Fruit fly (Drosophila melanogaster) whole organism, prepupa: ENCODE measurements around the gene CG14434.

Experiments
- Blimp-1 ChIP-seq: fragments of 200-800 bp; sonication (Bioruptor generic); optimal IDR thresholded peaks from 3 replicates; lab custom pipeline; 2017; ENCODE audit warnings: missing biosample characterization, missing genetic modification characterization, mild to moderate bottlenecking, moderate library complexity, missing genetic modification reagents
- CG10631 ChIP-seq: fragments of 200-800 bp; sonication (Bioruptor generic); optimal IDR thresholded peaks from 2 replicates; lab custom pipeline; 2016; ENCODE audit warnings: missing biosample characterization, missing genetic modification characterization
- CG11294 ChIP-seq: fragments of 200-800 bp; sonication (Bioruptor generic); IDR thresholded peaks from 2 replicates; pipeline ENCODE4 v1.3.6; 2022; ENCODE audit warnings: missing biosample characterization, missing genetic modification characterization
- CG11762 ChIP-seq: fragments of 200-800 bp; sonication (Bioruptor generic); optimal IDR thresholded peaks from 3 replicates; lab custom pipeline; 2016; ENCODE audit warnings: missing biosample characterization, missing genetic modification characterization; ENCODE audit not compliant: insufficient read depth
- CG11902 ChIP-seq: fragments of 200-800 bp; sonication (Bioruptor generic); optimal IDR thresholded peaks from 3 replicates; lab custom pipeline; 2016; ENCODE audit warnings: missing biosample characterization, missing genetic modification characterization
- CG1621 ChIP-seq: fragments of 200-800 bp; sonication (Bioruptor generic); optimal IDR thresholded peaks from 3 replicates; lab custom pipeline; 2018; ENCODE audit warnings: missing biosample characterization, mild to moderate bottlenecking, missing genetic modification characterization
- CG16779 ChIP-seq: fragments of 200-800 bp; sonication (Bioruptor generic); optimal IDR thresholded peaks from 3 replicates; lab custom pipeline; 2017; ENCODE audit warnings: missing biosample characterization, mild to moderate bottlenecking, missing genetic modification characterization
- CG32006 ChIP-seq: fragments of 200-800 bp; sonication (Bioruptor generic); optimal IDR thresholded peaks from 3 replicates; lab custom pipeline; 2017; ENCODE audit warnings: missing biosample characterization, mild to moderate bottlenecking, missing genetic modification characterization
- CG34406 ChIP-seq: fragments of 200-800 bp; sonication (Bioruptor generic); optimal IDR thresholded peaks from 3 replicates; lab custom pipeline; 2016; ENCODE audit warnings: missing biosample characterization, missing genetic modification characterization
- CG6163 ChIP-seq: fragments of 200-800 bp; sonication (Bioruptor generic); IDR thresholded peaks from 3 replicates; pipeline ENCODE4 v1.3.6; 2022; ENCODE audit warnings: missing biosample characterization, missing genetic modification characterization
- CG6276 ChIP-seq: fragments of 200-800 bp; sonication (Bioruptor generic); optimal IDR thresholded peaks from 2 replicates; lab custom pipeline; 2017; ENCODE audit warnings: missing biosample characterization, mild to moderate bottlenecking, missing genetic modification characterization
- CG6792 ChIP-seq: fragments of 200-800 bp; sonication (Bioruptor generic); optimal IDR thresholded peaks from 3 replicates; lab custom pipeline; 2016; ENCODE audit warnings: missing biosample characterization, missing genetic modification characterization
- CG6808 ChIP-seq: fragments of 200-800 bp; sonication (Bioruptor generic); optimal IDR thresholded peaks from 3 replicates; lab custom pipeline; 2017; ENCODE audit warnings: missing biosample characterization, missing genetic modification characterization, mild to moderate bottlenecking, moderate library complexity, missing genetic modification reagents
- CG8119 ChIP-seq: fragments of 200-800 bp; sonication (Bioruptor generic); IDR thresholded peaks from 3 replicates; pipeline ENCODE4 v1.3.6; 2022; ENCODE audit warnings: missing biosample characterization, missing genetic modification characterization
- CG8319 ChIP-seq: fragments of 200-800 bp; sonication (Bioruptor generic); optimal IDR thresholded peaks from 3 replicates; lab custom pipeline; 2016; ENCODE audit warnings: missing biosample characterization, missing genetic modification characterization
- Eip78C ChIP-seq: fragments of 200-800 bp; sonication (Bioruptor generic); peaks from one replicate; lab custom pipeline; 2016; ENCODE audit warnings: missing biosample characterization, missing genetic modification characterization
- Eip93F ChIP-seq: fragments of 200-800 bp; sonication (Bioruptor generic); optimal IDR thresholded peaks from 2 replicates; lab custom pipeline; 2016; ENCODE audit warnings: missing biosample characterization, mild to moderate bottlenecking, missing genetic modification characterization
- Ets21C ChIP-seq: fragments of 200-800 bp; sonication (Bioruptor generic); optimal IDR thresholded peaks from 3 replicates; lab custom pipeline; 2016; ENCODE audit warnings: missing biosample characterization, missing genetic modification characterization
- Ets96B ChIP-seq: fragments of 200-800 bp; optimal IDR thresholded peaks from 2 replicates; lab custom pipeline; 2019; ENCODE audit warnings: missing biosample characterization, mild to moderate bottlenecking, missing genetic modification characterization, moderate library complexity
- Gug ChIP-seq: fragments of 200-800 bp; sonication (Bioruptor generic); IDR thresholded peaks from 2 replicates; pipeline ENCODE4 v1.3.6; 2022; ENCODE audit warnings: missing biosample characterization, missing genetic modification characterization
- Hr39 ChIP-seq: fragments of 200-800 bp; sonication (Bioruptor generic); optimal IDR thresholded peaks from 2 replicates; lab custom pipeline; 2016; ENCODE audit warnings: missing biosample characterization, missing genetic modification characterization
- Hr4 ChIP-seq: fragments of 200-800 bp; sonication (Bioruptor generic); optimal IDR thresholded peaks from 3 replicates; lab custom pipeline; 2016; ENCODE audit warnings: missing biosample characterization, missing genetic modification characterization
- Lpt ChIP-seq: fragments of 200-800 bp; sonication (Bioruptor generic); optimal IDR thresholded peaks from 3 replicates; lab custom pipeline; 2016; ENCODE audit warnings: missing biosample characterization, missing genetic modification characterization
- Met ChIP-seq: fragments of 200-800 bp; sonication (Bioruptor generic); optimal IDR thresholded peaks from 3 replicates; lab custom pipeline; 2016; ENCODE audit warnings: missing biosample characterization, missing genetic modification characterization
- OdsH ChIP-seq: fragments of 200-800 bp; sonication (Bioruptor generic); optimal IDR thresholded peaks from 3 replicates; lab custom pipeline; 2016; ENCODE audit warnings: missing biosample characterization, missing genetic modification characterization
- Smox ChIP-seq: fragments of 200-800 bp; sonication (Bioruptor generic); optimal IDR thresholded peaks from 3 replicates; lab custom pipeline; 2016; ENCODE audit warnings: missing biosample characterization, missing genetic modification characterization
- Sox102F ChIP-seq: fragments of 200-800 bp; sonication (Bioruptor generic); optimal IDR thresholded peaks from 2 replicates; lab custom pipeline; 2016; ENCODE audit warnings: missing biosample characterization, mild to moderate bottlenecking, missing genetic modification characterization
- Sox14 ChIP-seq: fragments of 200-800 bp; sonication (Bioruptor generic); optimal IDR thresholded peaks from 3 replicates; lab custom pipeline; 2016; ENCODE audit warnings: missing biosample characterization, missing genetic modification characterization
- acj6 ChIP-seq: fragments of 200-800 bp; sonication (Bioruptor generic); optimal IDR thresholded peaks from 3 replicates; lab custom pipeline; 2016; ENCODE audit warnings: missing biosample characterization, missing genetic modification characterization
- dac ChIP-seq: fragments of 200-800 bp; sonication (Bioruptor generic); optimal IDR thresholded peaks from 2 replicates; lab custom pipeline; 2017; ENCODE audit warnings: missing biosample characterization, mild to moderate bottlenecking, missing genetic modification characterization
- dsx ChIP-seq: fragments of 200-800 bp; optimal IDR thresholded peaks from 3 replicates; lab custom pipeline; 2019; ENCODE audit warnings: missing biosample characterization, mild to moderate bottlenecking, missing genetic modification characterization, moderate library complexity; ENCODE audit not compliant: poor library complexity, severe bottlenecking
- eg ChIP-seq: fragments of 200-800 bp; sonication (Bioruptor generic); IDR thresholded peaks from 3 replicates; pipeline ENCODE4 v1.3.6; 2022; ENCODE audit warnings: missing biosample characterization, missing genetic modification characterization
- fd59A ChIP-seq: fragments of 200-800 bp; sonication (Bioruptor generic); optimal IDR thresholded peaks from 2 replicates; lab custom pipeline; 2017; ENCODE audit warnings: missing biosample characterization, mild to moderate bottlenecking, missing genetic modification characterization, missing genetic modification reagents
- fkh ChIP-seq: fragments of 200-800 bp; sonication (Bioruptor generic); optimal IDR thresholded peaks from 3 replicates; lab custom pipeline; 2017; ENCODE audit warnings: missing biosample characterization, mild to moderate bottlenecking, missing genetic modification characterization, moderate library complexity
- net ChIP-seq: fragments of 200-800 bp; sonication (Bioruptor generic); optimal IDR thresholded peaks from 3 replicates; lab custom pipeline; 2016; ENCODE audit warnings: missing biosample characterization, missing genetic modification characterization
- salr ChIP-seq, 2 experiments: fragments of 200-800 bp; sonication (Bioruptor generic); optimal IDR thresholded peaks; 3 replicates each; lab custom pipeline; 2016 to 2018; ENCODE audit warnings: missing biosample characterization in 2 of 2, missing genetic modification characterization in 2 of 2, mild to moderate bottlenecking in 1 of 2
- spab ChIP-seq: fragments of 200-800 bp; sonication (Bioruptor generic); optimal IDR thresholded peaks from 2 replicates; lab custom pipeline; 2017; ENCODE audit warnings: missing biosample characterization, mild to moderate bottlenecking, missing genetic modification characterization, missing genetic modification reagents
- ss ChIP-seq, 2 experiments: fragments of 200-800 bp; sonication (Bioruptor generic); optimal IDR thresholded peaks; 2 replicates in 1 of 2; 3 replicates in 1 of 2; lab custom pipeline; 2017 to 2018; ENCODE audit warnings: mild to moderate bottlenecking in 2 of 2, missing biosample characterization in 2 of 2, missing genetic modification characterization in 2 of 2, moderate library complexity in 1 of 2
- svp ChIP-seq: fragments of 200-800 bp; sonication (Bioruptor generic); peaks from one replicate; lab custom pipeline; 2016; ENCODE audit warnings: missing biosample characterization, missing genetic modification characterization
- topi ChIP-seq: fragments of 200-800 bp; sonication (Bioruptor generic); optimal IDR thresholded peaks from 3 replicates; lab custom pipeline; 2016; ENCODE audit warnings: missing biosample characterization, missing genetic modification characterization
- vri ChIP-seq: fragments of 200-800 bp; sonication (Bioruptor generic); optimal IDR thresholded peaks from 3 replicates; lab custom pipeline; 2016; ENCODE audit warnings: missing biosample characterization, mild to moderate bottlenecking, missing genetic modification characterization

The CG14434 gene

DNA sequence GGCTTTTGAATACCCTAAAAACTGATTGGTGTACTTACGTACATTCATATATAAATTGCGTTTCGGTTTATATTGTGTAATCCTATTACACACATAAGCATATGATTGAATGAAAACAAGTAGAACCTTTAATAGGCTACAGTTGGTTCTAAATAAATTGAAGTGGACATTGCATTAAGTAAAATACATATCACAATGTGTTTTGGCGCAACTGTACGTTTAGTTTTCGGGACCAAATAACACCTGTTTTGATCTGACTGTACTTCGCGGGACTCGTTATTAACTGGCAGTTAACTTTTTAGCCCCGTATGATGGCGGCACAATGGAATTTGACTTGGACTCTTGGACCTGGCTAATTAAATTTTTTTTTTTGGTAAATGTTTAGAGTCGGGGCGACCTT, 230 bp downstream of the CG14434 start (continued):
- TF ChIP-seq acj6: no peak
- no peak for TF ChIP-seq CG11762 (GFP tag; lab: Kevin White, UChicago)

DNA sequence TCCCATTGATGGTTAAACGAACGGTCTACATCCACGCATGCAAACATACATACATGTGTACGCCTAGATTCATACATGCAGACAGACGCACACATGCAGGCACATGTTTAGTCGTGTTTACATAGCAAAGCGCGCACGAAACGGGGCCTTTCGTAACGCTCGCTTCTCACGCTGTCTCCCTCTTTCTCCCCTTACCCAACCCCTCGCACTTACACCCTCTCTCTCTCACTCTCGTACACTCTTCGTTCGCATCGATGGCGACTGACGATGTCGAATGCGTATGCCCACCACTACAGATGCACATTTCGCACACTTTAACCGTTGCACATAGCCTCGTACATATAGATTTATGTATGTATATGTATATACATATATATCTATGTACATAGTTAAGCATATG, 954 bp downstream of the CG14434 start:
- peak; percentile 87 for TF ChIP-seq fkh
- peak; percentile 9 for TF ChIP-seq dsx
- no peak for TF ChIP-seq CG11762 (GFP tag; lab: Kevin White, UChicago)
- peak; percentile 48 for TF ChIP-seq CG1621
- TF ChIP-seq fd59A (GFP tag; lab: Kevin White, UChicago): no peak
- no peak for TF ChIP-seq spab
- peak; percentile 54; the same call in 2 of the 3 replicates for TF ChIP-seq eg (GFP tag; lab: Robert Waterston, UW)
- TF ChIP-seq CG11294 (GFP tag; lab: Robert Waterston, UW): no peak
- TF ChIP-seq Blimp-1: no peak
- TF ChIP-seq Eip78C (GFP tag; lab: Kevin White, UChicago): peak; percentile 19
- TF ChIP-seq topi: no peak
- no peak for TF ChIP-seq Sox14 (GFP tag; lab: Kevin White, UChicago)
- TF ChIP-seq Gug (GFP tag; lab: Robert Waterston, UW): no peak
- no peak for TF ChIP-seq Sox102F (GFP tag; lab: Kevin White, UChicago)
- no peak for TF ChIP-seq Eip93F
- TF ChIP-seq Hr39 (GFP tag; lab: Kevin White, UChicago): no peak
- no peak for TF ChIP-seq Ets96B (tag; lab: Kevin White, UChicago)
- peak; percentile 65; the same call in 1 of the 3 replicates for TF ChIP-seq CG6163
- TF ChIP-seq CG8119 (GFP tag; lab: Robert Waterston, UW): no peak
- TF ChIP-seq Smox (GFP tag; lab: Kevin White, UChicago): no peak
- no peak for TF ChIP-seq CG10631
- peak; percentile 16 for TF ChIP-seq CG6808 (GFP tag; lab: Kevin White, UChicago)
- no peak for TF ChIP-seq vri (GFP tag; lab: Kevin White, UChicago)
- TF ChIP-seq salr (GFP tag; optimal IDR thresholded peaks at IDR 0.05; lab: Kevin White, UChicago): no peak
- peak; percentile 24 for TF ChIP-seq svp (GFP tag; lab: Kevin White, UChicago)
- TF ChIP-seq OdsH (GFP tag; lab: Kevin White, UChicago): no peak
- no peak for TF ChIP-seq acj6
- no peak for TF ChIP-seq Hr4 (GFP tag; lab: Kevin White, UChicago)
- TF ChIP-seq Lpt (GFP tag; lab: Kevin White, UChicago): no peak
- no peak for TF ChIP-seq dac (GFP tag; lab: Kevin White, UChicago)
- no peak for TF ChIP-seq CG16779 (tag; lab: Kevin White, UChicago)
- no peak for TF ChIP-seq CG6792
- TF ChIP-seq net (GFP tag; lab: Kevin White, UChicago): no peak
- TF ChIP-seq CG6276 (GFP tag; lab: Kevin White, UChicago): peak; percentile 0
- TF ChIP-seq CG8319: no peak
- TF ChIP-seq CG11902 (GFP tag; lab: Kevin White, UChicago): no peak
- TF ChIP-seq CG34406 (GFP tag; lab: Kevin White, UChicago): no peak
- TF ChIP-seq ss (GFP tag; optimal IDR thresholded peaks at IDR 0.05; lab: Kevin White, UChicago): peak; percentile 62 to 71
- TF ChIP-seq Met (GFP tag; lab: Kevin White, UChicago): no peak

DNA sequence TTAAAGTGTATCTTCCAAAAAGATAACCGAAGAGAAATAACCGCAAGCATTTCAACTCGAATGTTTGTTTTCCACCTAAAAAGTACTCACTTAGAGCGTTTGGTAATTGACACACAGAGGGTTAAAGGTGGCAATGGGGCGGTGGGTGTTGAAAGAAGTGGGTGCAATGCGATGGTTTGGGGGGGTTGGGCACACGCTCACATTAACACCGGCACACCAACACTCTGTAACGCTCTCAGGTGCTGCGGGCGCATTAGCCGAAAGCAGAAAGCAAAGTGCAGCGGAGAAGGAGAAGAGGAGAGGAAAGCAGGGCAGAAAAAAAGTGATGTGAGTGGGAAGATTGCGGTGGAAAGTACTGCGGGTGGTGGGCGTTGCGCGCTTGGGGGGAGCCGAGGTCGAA, 2.0 kb downstream of the CG14434 start:
- TF ChIP-seq Ets21C: no peak
- TF ChIP-seq CG32006: peak; percentile 43
